Fruit fly (Drosophila melanogaster) whole organism, embryonic: Measurements from ENCODE around the gene Cby.

ENCODE experiments used
- Asciz ChIP-seq: fragments of 200-800 bp; sonication (Bioruptor generic); optimal IDR thresholded peaks from 2 replicates; lab custom pipeline; 2017; ENCODE audit warnings: missing biosample characterization, mild to moderate bottlenecking, missing genetic modification characterization, missing genetic modification reagents
- Atf-2 ChIP-seq: fragments of 200-800 bp; sonication (Bioruptor generic); optimal IDR thresholded peaks from 2 replicates; lab custom pipeline; 2016; ENCODE audit warnings: missing biosample characterization, missing genetic modification characterization
- B-H2 ChIP-seq: fragments of 200-800 bp; sonication (Bioruptor generic); optimal IDR thresholded peaks from 2 replicates; lab custom pipeline; 2018; ENCODE audit warnings: missing biosample characterization, mild to moderate bottlenecking, missing genetic modification characterization
- Bdp1 ChIP-seq: fragments of 200-800 bp; sonication (Bioruptor generic); optimal IDR thresholded peaks from 3 replicates; lab custom pipeline; 2016; ENCODE audit warnings: missing biosample characterization, missing genetic modification characterization
- CG10366 ChIP-seq: fragments of 200-800 bp; sonication (Bioruptor generic); IDR thresholded peaks from 2 replicates; pipeline ENCODE4 v1.3.6; 2022; ENCODE audit warnings: missing biosample characterization, missing genetic modification characterization
- CG10431 ChIP-seq: fragments of 200-800 bp; sonication (Bioruptor generic); optimal IDR thresholded peaks from 3 replicates; lab custom pipeline; 2018; ENCODE audit warnings: missing biosample characterization, mild to moderate bottlenecking, missing genetic modification characterization
- CG11093 ChIP-seq: fragments of 200-800 bp; sonication (Bioruptor generic); IDR thresholded peaks from 3 replicates; pipeline ENCODE4 v1.3.6; 2022; ENCODE audit warnings: missing biosample characterization, missing genetic modification characterization
- CG11247 ChIP-seq: fragments of 200-800 bp; sonication (Bioruptor generic); IDR thresholded peaks from 2 replicates; pipeline ENCODE4 v1.3.6; 2022; ENCODE audit warnings: missing biosample characterization, missing genetic modification characterization
- CG11398 ChIP-seq: fragments of 200-800 bp; sonication (Bioruptor generic); optimal IDR thresholded peaks from 2 replicates; lab custom pipeline; 2016; ENCODE audit warnings: missing biosample characterization, missing genetic modification characterization
- CG11695 ChIP-seq: fragments of 200-800 bp; sonication (Bioruptor generic); IDR thresholded peaks from 3 replicates; pipeline ENCODE4 v1.3.6; 2022; ENCODE audit warnings: missing biosample characterization, missing genetic modification characterization
- CG12219 ChIP-seq: fragments of 200-800 bp; sonication (Bioruptor generic); optimal IDR thresholded peaks from 3 replicates; lab custom pipeline; 2018; ENCODE audit warnings: missing biosample characterization, mild to moderate bottlenecking, missing genetic modification characterization
- CG12299 ChIP-seq: fragments of 200-800 bp; sonication (Bioruptor generic); optimal IDR thresholded peaks from 2 replicates; lab custom pipeline; 2018; ENCODE audit warnings: missing biosample characterization, mild to moderate bottlenecking, missing genetic modification characterization
- CG13296 ChIP-seq: fragments of 200-800 bp; sonication (Bioruptor generic); optimal IDR thresholded peaks from 3 replicates; lab custom pipeline; 2018; ENCODE audit warnings: missing biosample characterization, mild to moderate bottlenecking, missing genetic modification characterization
- CG17385 ChIP-seq: fragments of 200-800 bp; sonication (Bioruptor generic); optimal IDR thresholded peaks from 3 replicates; lab custom pipeline; 2018; ENCODE audit warnings: missing biosample characterization, mild to moderate bottlenecking, missing genetic modification characterization
- CG2199 ChIP-seq: fragments of 200-800 bp; sonication (Bioruptor generic); IDR thresholded peaks from 3 replicates; pipeline ENCODE4 v1.3.6; 2022; ENCODE audit warnings: missing biosample characterization, missing genetic modification characterization
- CG30431 ChIP-seq: fragments of 200-800 bp; sonication (Bioruptor generic); optimal IDR thresholded peaks from 2 replicates; lab custom pipeline; 2017; ENCODE audit warnings: missing biosample characterization, missing genetic modification characterization
- CG3065 ChIP-seq: fragments of 200-800 bp; sonication (Bioruptor generic); optimal IDR thresholded peaks from 2 replicates; lab custom pipeline; 2016; ENCODE audit warnings: missing biosample characterization, missing genetic modification characterization
- CG3407 ChIP-seq: fragments of 200-800 bp; sonication (Bioruptor generic); optimal IDR thresholded peaks from 2 replicates; lab custom pipeline; 2018; ENCODE audit warnings: missing biosample characterization, mild to moderate bottlenecking, missing genetic modification characterization
- CG5953 ChIP-seq: fragments of 200-800 bp; sonication (Bioruptor generic); IDR thresholded peaks from 2 replicates; pipeline ENCODE4 v1.3.6; 2022; ENCODE audit warnings: missing biosample characterization, missing genetic modification characterization
- CG7839 ChIP-seq: fragments of 200-800 bp; sonication (Bioruptor generic); optimal IDR thresholded peaks from 3 replicates; lab custom pipeline; 2018; ENCODE audit warnings: missing biosample characterization, mild to moderate bottlenecking, missing genetic modification characterization, moderate library complexity
- CG8924 ChIP-seq: fragments of 200-800 bp; optimal IDR thresholded peaks from 3 replicates; lab custom pipeline; 2019; ENCODE audit warnings: missing biosample characterization, mild to moderate bottlenecking, missing genetic modification characterization, moderate library complexity
- CoRest ChIP-seq: fragments of 200-800 bp; sonication (Bioruptor generic); optimal IDR thresholded peaks from 3 replicates; lab custom pipeline; 2018; ENCODE audit warnings: missing biosample characterization, mild to moderate bottlenecking, missing genetic modification characterization, moderate library complexity
- Dip2 ChIP-seq: fragments of 200-800 bp; sonication (Bioruptor generic); IDR thresholded peaks from 2 replicates; pipeline ENCODE4 v1.3.6; 2022; ENCODE audit warnings: missing biosample characterization, missing genetic modification characterization
- Dll ChIP-seq: fragments of 200-800 bp; sonication (Bioruptor generic); IDR thresholded peaks from 4 replicates; pipeline ENCODE4 v1.3.6; 2022; ENCODE audit warnings: missing biosample characterization, missing genetic modification characterization; ENCODE audit not compliant: partially characterized antibody
- Dp ChIP-seq: fragments of 200-800 bp; sonication (Bioruptor generic); optimal IDR thresholded peaks from 2 replicates; lab custom pipeline; 2018; ENCODE audit warnings: missing biosample characterization, mild to moderate bottlenecking, missing genetic modification characterization, moderate library complexity
- Ets65A ChIP-seq: fragments of 200-800 bp; sonication (Bioruptor generic); peaks from one replicate; lab custom pipeline; 2016; ENCODE audit warnings: missing biosample characterization, missing genetic modification characterization
- Lhr ChIP-seq: fragments of 200-800 bp; sonication (Bioruptor generic); optimal IDR thresholded peaks from 3 replicates; lab custom pipeline; 2017; ENCODE audit warnings: mild to moderate bottlenecking, missing biosample characterization, missing genetic modification reagents, missing genetic modification characterization
- PHDP ChIP-seq: fragments of 200-800 bp; sonication (Bioruptor generic); optimal IDR thresholded peaks from 3 replicates; lab custom pipeline; 2018; ENCODE audit warnings: missing biosample characterization, mild to moderate bottlenecking, missing genetic modification characterization, moderate library complexity
- Six4 ChIP-seq: fragments of 200-800 bp; sonication (Bioruptor generic); optimal IDR thresholded peaks from 2 replicates; lab custom pipeline; 2016; ENCODE audit warnings: missing biosample characterization, missing genetic modification characterization
- Sry-δ ChIP-seq: fragments of 200-800 bp; sonication (Bioruptor generic); optimal IDR thresholded peaks from 2 replicates; lab custom pipeline; 2016; ENCODE audit warnings: missing biosample characterization, missing genetic modification characterization
- Ssrp ChIP-seq: fragments of 200-800 bp; sonication (Bioruptor generic); optimal IDR thresholded peaks from 2 replicates; lab custom pipeline; 2018; ENCODE audit warnings: missing biosample characterization, mild to moderate bottlenecking, missing genetic modification characterization, moderate library complexity
- Tbp ChIP-seq: fragments of >200 bp; optimal IDR thresholded peaks from 2 replicates; lab custom pipeline; 2018; ENCODE audit warnings: missing biosample characterization, missing genetic modification characterization
- abd-A ChIP-seq: fragments of 200-800 bp; sonication (Bioruptor generic); optimal IDR thresholded peaks from 3 replicates; lab custom pipeline; 2019; ENCODE audit warnings: missing biosample characterization, mild to moderate bottlenecking, missing genetic modification characterization, moderate library complexity
- amos ChIP-seq: fragments of 200-800 bp; sonication (Bioruptor generic); IDR thresholded peaks from 2 replicates; pipeline ENCODE4 v1.3.6; 2022; ENCODE audit warnings: missing biosample characterization, missing genetic modification characterization; ENCODE audit not compliant: partially characterized antibody
- bowl ChIP-seq: fragments of 200-800 bp; sonication (Bioruptor generic); IDR thresholded peaks from 2 replicates; pipeline ENCODE4 v1.3.6; 2022; ENCODE audit warnings: missing biosample characterization, missing genetic modification characterization
- bsh ChIP-seq, 2 experiments: fragments of 200-800 bp; sonication (Bioruptor generic); optimal IDR thresholded peaks; 2 replicates each; lab custom pipeline; 2017 to 2018; ENCODE audit warnings: mild to moderate bottlenecking in 2 of 2, missing biosample characterization in 2 of 2, missing genetic modification characterization in 2 of 2, moderate library complexity in 1 of 2
- chinmo ChIP-seq: fragments of 200-800 bp; sonication (Bioruptor generic); IDR thresholded peaks from 4 replicates; pipeline ENCODE4 v1.3.6; 2022; ENCODE audit warnings: missing biosample characterization, missing genetic modification characterization; ENCODE audit not compliant: partially characterized antibody
- ci ChIP-seq: fragments of 200-800 bp; sonication (Bioruptor generic); IDR thresholded peaks from 3 replicates; pipeline ENCODE4 v1.3.6; 2022; ENCODE audit warnings: missing biosample characterization, missing genetic modification characterization
- corto ChIP-seq: fragments of 200-800 bp; sonication (Bioruptor generic); optimal IDR thresholded peaks from 2 replicates; lab custom pipeline; 2016; ENCODE audit warnings: missing biosample characterization, mild to moderate bottlenecking, missing genetic modification characterization, moderate library complexity
- da ChIP-seq: fragments of 200-800 bp; sonication (Bioruptor generic); optimal IDR thresholded peaks from 2 replicates; lab custom pipeline; 2016; ENCODE audit warnings: missing biosample characterization, missing genetic modification characterization
- dmrt99B ChIP-seq: fragments of 200-800 bp; sonication (Bioruptor generic); optimal IDR thresholded peaks from 2 replicates; lab custom pipeline; 2018; ENCODE audit warnings: missing biosample characterization, mild to moderate bottlenecking, missing genetic modification characterization, moderate library complexity
- gcm ChIP-seq: fragments of 200-800 bp; sonication (Bioruptor generic); optimal IDR thresholded peaks from 2 replicates; lab custom pipeline; 2019; ENCODE audit warnings: missing biosample characterization, mild to moderate bottlenecking, missing genetic modification characterization, moderate library complexity
- h ChIP-seq: fragments of >200 bp; optimal IDR thresholded peaks from 2 replicates; lab custom pipeline; 2017
- her ChIP-seq: fragments of 200-800 bp; sonication (Bioruptor generic); optimal IDR thresholded peaks from 2 replicates; lab custom pipeline; 2016; ENCODE audit warnings: missing biosample characterization, missing genetic modification characterization
- inv ChIP-seq: fragments of 200-800 bp; sonication (Bioruptor generic); IDR thresholded peaks from 2 replicates; pipeline ENCODE4 v1.3.6; 2022; ENCODE audit warnings: missing biosample characterization, missing genetic modification characterization; ENCODE audit not compliant: partially characterized antibody
- klu ChIP-seq: fragments of 200-800 bp; sonication (Bioruptor generic); IDR thresholded peaks from 2 replicates; pipeline ENCODE4 v1.3.6; 2022; ENCODE audit warnings: missing biosample characterization, missing genetic modification characterization
- lola ChIP-seq, 3 experiments: fragments of >200 bp in 2 of 3; fragments of 200-800 bp in 1 of 3; sonication (Bioruptor generic) in 1 of 3; optimal IDR thresholded peaks; 2 replicates each; lab custom pipeline; 2017 to 2019; ENCODE audit warnings: missing biosample characterization in 3 of 3, missing genetic modification characterization in 3 of 3, mild to moderate bottlenecking in 1 of 3, moderate library complexity in 1 of 3
- mld ChIP-seq: fragments of 200-800 bp; sonication (Bioruptor generic); IDR thresholded peaks from 3 replicates; pipeline ENCODE4 v1.3.6; 2022; ENCODE audit warnings: missing biosample characterization, missing genetic modification characterization; ENCODE audit not compliant: partially characterized antibody
- pzg ChIP-seq: fragments of 200-800 bp; sonication (Bioruptor generic); optimal IDR thresholded peaks from 3 replicates; lab custom pipeline; 2018; ENCODE audit warnings: missing biosample characterization, mild to moderate bottlenecking, missing genetic modification characterization, moderate library complexity
- sens ChIP-seq: fragments of 200-800 bp; sonication (Bioruptor generic); peaks from one replicate; lab custom pipeline; 2016; ENCODE audit warnings: missing biosample characterization, missing genetic modification characterization
- sna ChIP-seq: fragments of 200-800 bp; sonication (Bioruptor generic); IDR thresholded peaks from 2 replicates; pipeline ENCODE4 v1.3.6; 2022; ENCODE audit warnings: missing biosample characterization, missing genetic modification characterization; ENCODE audit not compliant: partially characterized antibody
- unc-4 ChIP-seq: fragments of 200-800 bp; sonication (Bioruptor generic); IDR thresholded peaks from 2 replicates; pipeline ENCODE4 v1.3.6; 2022; ENCODE audit warnings: missing biosample characterization, missing genetic modification characterization; ENCODE audit not compliant: partially characterized antibody
- zfh2 ChIP-seq: fragments of 200-800 bp; sonication (Bioruptor generic); optimal IDR thresholded peaks from 2 replicates; lab custom pipeline; 2016; ENCODE audit warnings: missing biosample characterization, missing genetic modification characterization

Gene Cby

DNA sequence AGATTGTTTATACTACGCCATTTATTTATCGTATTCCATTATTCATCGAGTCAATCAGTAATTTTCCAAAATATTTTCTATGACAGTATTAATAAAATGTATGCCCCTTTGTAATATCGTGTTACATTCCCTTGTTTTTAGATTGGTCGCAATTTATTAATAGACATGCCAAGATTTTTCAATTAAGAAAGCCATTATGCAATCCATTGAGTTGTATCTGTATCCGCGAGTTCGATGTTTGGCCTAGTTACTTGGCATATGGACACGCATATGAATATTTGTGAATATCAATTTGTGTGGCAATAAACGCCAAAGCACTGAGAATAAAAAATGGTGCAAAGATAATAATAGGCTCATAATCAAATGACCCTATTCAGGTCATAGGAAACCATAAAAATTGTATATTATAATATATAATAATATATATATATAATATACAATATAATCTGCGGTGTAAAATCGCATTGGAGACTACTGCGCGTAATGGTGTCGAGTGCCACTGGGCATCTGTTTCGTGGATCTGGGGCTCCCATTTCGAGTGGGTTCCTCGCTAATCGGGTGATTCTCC lies 3.9 kb upstream of the Cby start (continued):
- TF ChIP-seq PHDP, result peak; percentile 22
- peak; percentile 51 for TF ChIP-seq dmrt99B (tag; lab: Kevin White, UChicago)
- TF ChIP-seq CG11093 (GFP tag; lab: Robert Waterston, UW), result no peak
- TF ChIP-seq pzg (GFP tag; lab: Kevin White, UChicago), result no peak
- no peak for TF ChIP-seq B-H2 (GFP tag; lab: Kevin White, UChicago)
- TF ChIP-seq Dp, result no peak
- TF ChIP-seq Tbp (GFP tag; lab: Kevin White, UChicago), result no peak
- no peak for TF ChIP-seq Six4 (GFP tag; lab: Kevin White, UChicago)
- TF ChIP-seq CG3065 (GFP tag; lab: Kevin White, UChicago), result no peak
- no peak for TF ChIP-seq CG30431 (GFP tag; lab: Kevin White, UChicago)
- TF ChIP-seq klu, result no peak
- no peak for TF ChIP-seq CG11247
- no peak for TF ChIP-seq chinmo (GFP tag; lab: Robert Waterston, UW)
- TF ChIP-seq bowl (GFP tag; lab: Robert Waterston, UW), result peak; percentile 33; the same call in 1 of the 2 replicates
- no peak for TF ChIP-seq mld (GFP tag; lab: Robert Waterston, UW)
- no peak for TF ChIP-seq sna (GFP tag; lab: Robert Waterston, UW)
- no peak for TF ChIP-seq CG12299 (tag; lab: Kevin White, UChicago)
- no peak for TF ChIP-seq Lhr (GFP tag; lab: Kevin White, UChicago)
- TF ChIP-seq zfh2 (GFP tag; lab: Kevin White, UChicago), result no peak
- no peak for TF ChIP-seq abd-A (tag; lab: Kevin White, UChicago)
- no peak for TF ChIP-seq Asciz
- no peak for TF ChIP-seq CG5953 (GFP tag; lab: Robert Waterston, UW)
- TF ChIP-seq Ets65A, result no peak
- TF ChIP-seq her (GFP tag; lab: Kevin White, UChicago), result no peak
- peak; percentile 20 for TF ChIP-seq CG7839
- no peak for TF ChIP-seq amos (GFP tag; lab: Robert Waterston, UW)
- TF ChIP-seq Atf-2 (GFP tag; lab: Kevin White, UChicago), result no peak
- peak; percentile 7 for TF ChIP-seq CoRest (tag; lab: Kevin White, UChicago)
- TF ChIP-seq CG3407 (GFP tag; lab: Kevin White, UChicago), result no peak
- TF ChIP-seq unc-4, result no peak
- TF ChIP-seq CG8924 (tag; lab: Kevin White, UChicago), result no peak
- no peak for TF ChIP-seq CG11695 (GFP tag; lab: Robert Waterston, UW)
- TF ChIP-seq Ssrp (tag; lab: Kevin White, UChicago), result no peak
- no peak for TF ChIP-seq Dip2 (GFP tag; lab: Robert Waterston, UW)
- TF ChIP-seq lola (GFP tag; optimal IDR thresholded peaks at IDR 0.05; lab: Kevin White, UChicago), result no peak
- no peak for TF ChIP-seq h (lab: Kevin White, UChicago)
- TF ChIP-seq inv, result no peak
- no peak for TF ChIP-seq CG13296
- TF ChIP-seq CG12219 (GFP tag; lab: Kevin White, UChicago), result no peak
- no peak for TF ChIP-seq Dll
- TF ChIP-seq Sry-δ (GFP tag; lab: Kevin White, UChicago), result no peak

DNA sequence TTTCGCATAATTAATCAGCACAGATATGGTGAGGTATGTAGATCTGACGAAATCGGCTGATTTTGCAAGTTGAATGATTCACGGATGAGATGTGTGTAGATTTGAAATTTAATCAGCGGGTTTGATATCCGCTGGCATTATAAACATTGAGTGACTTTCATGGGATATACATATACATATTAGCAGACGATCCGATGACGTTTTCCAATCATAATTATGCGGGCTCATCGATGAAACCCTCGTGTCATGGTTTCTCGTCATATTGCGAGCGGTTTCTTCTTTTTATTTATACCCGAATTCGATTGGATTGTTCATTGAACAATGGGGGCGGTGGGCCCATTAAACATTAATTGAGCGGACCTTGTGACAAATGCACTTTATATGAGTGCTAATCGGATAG lies 3.3 kb upstream of the Cby start:
- TF ChIP-seq gcm (GFP tag; lab: Kevin White, UChicago) (peak; percentile 78), corto (no peak), CG10431 (GFP tag; lab: Kevin White, UChicago) (no peak), ci (GFP tag; lab: Robert Waterston, UW) (no peak), da (GFP tag; lab: Kevin White, UChicago) (no peak), CG10366 (GFP tag; lab: Robert Waterston, UW) (no peak), CG11398 (GFP tag; lab: Kevin White, UChicago) (no peak), chinmo (GFP tag; lab: Robert Waterston, UW) (no peak), Bdp1 (GFP tag; lab: Kevin White, UChicago) (no peak), bsh (GFP tag; optimal IDR thresholded peaks at IDR 0.05; lab: Kevin White, UChicago) (no peak), CG17385 (GFP tag; lab: Kevin White, UChicago) (no peak), sens (GFP tag; lab: Kevin White, UChicago) (peak; percentile 26), CG2199 (GFP tag; lab: Robert Waterston, UW) (peak; percentile 71; the same call in 1 of the 3 replicates)
